Worm (Caenorhabditis elegans): ENCODE results near the gene pigg-1.

Gene pigg-1

DNA sequence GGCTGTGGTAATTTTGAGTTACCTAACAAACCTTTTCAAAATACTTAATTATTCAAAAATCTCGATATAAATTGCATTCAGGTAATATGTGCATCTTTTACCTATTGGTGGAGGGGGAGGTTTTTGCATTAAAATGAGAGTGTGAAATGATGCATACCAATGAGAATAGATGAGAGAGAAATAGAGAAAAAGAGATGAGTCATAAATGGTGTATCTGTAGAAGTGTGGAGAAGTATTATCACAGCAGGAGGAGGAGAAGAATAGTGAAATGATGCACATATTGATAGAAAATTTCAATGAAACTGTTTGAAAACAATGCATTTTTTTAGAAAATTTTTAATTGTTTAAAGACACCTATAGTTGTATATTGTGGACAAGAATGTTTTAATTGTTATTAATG is 40.4 kb upstream of the pigg-1 start:
- TF ChIP-seq ztf-7 (tag; optimal IDR thresholded peaks at IDR 0.05), result no peak
- no peak for TF ChIP-seq Y5F2A.4 (GFP tag; optimal IDR thresholded peaks at IDR 0.05)
- no peak for TF ChIP-seq zip-2 (tag; optimal IDR thresholded peaks at IDR 0.05)
- TF ChIP-seq pha-4 (GFP tag; IDR thresholded peaks at IDR 0.05), result no peak
- TF ChIP-seq pha-4 (tag; optimal IDR thresholded peaks at IDR 0.05), result peak; percentile 65
- no peak for TF ChIP-seq nhr-237 (tag; optimal IDR thresholded peaks at IDR 0.05)
- no peak for TF ChIP-seq zfp-2 (tag; optimal IDR thresholded peaks at IDR 0.05)
- no peak for TF ChIP-seq nhr-25 (tag; optimal IDR thresholded peaks at IDR 0.05; ENCODE audit: borderline replicate concordance, insufficient read depth)
- TF ChIP-seq lsy-2 (tag; optimal IDR thresholded peaks at IDR 0.05), result peak in 1 of 2 experiments; percentile 31
- no peak for TF ChIP-seq ceh-32 (tag; optimal IDR thresholded peaks at IDR 0.05; ENCODE audit: poor library complexity)
- TF ChIP-seq daf-16 (GFP tag; optimal IDR thresholded peaks at IDR 0.05), result no peak
- TF ChIP-seq daf-16 (tag; optimal IDR thresholded peaks at IDR 0.05), result peak; percentile 15
- TF ChIP-seq daf-12 (tag; optimal IDR thresholded peaks at IDR 0.05), result no peak
- TF ChIP-seq mep-1 (tag; optimal IDR thresholded peaks at IDR 0.05), result peak; percentile 26
- no peak for TF ChIP-seq lin-1 (GFP tag; IDR thresholded peaks at IDR 0.05)
- TF ChIP-seq dve-1 (tag; optimal IDR thresholded peaks at IDR 0.05; ENCODE audit: insufficient read depth), result peak; percentile 51
- TF ChIP-seq hif-1 (tag; optimal IDR thresholded peaks at IDR 0.05), result no peak
- TF ChIP-seq php-3 (GFP tag; IDR thresholded peaks at IDR 0.05), result no peak
- TF ChIP-seq nhr-42 (GFP tag; IDR thresholded peaks at IDR 0.05), result no peak
- TF ChIP-seq skn-1 (tag; optimal IDR thresholded peaks at IDR 0.05), result no peak
- no peak for TF ChIP-seq D1046.2 (GFP tag; IDR thresholded peaks at IDR 0.05)
- TF ChIP-seq ceh-28 (tag; optimal IDR thresholded peaks at IDR 0.05), result no peak
- TF ChIP-seq T20F7.1 (GFP tag; optimal IDR thresholded peaks at IDR 0.05), result no peak
- TF ChIP-seq aly-2 (tag; optimal IDR thresholded peaks at IDR 0.05), result no peak
- no peak for TF ChIP-seq mdt-29 (GFP tag; IDR thresholded peaks at IDR 0.05)
- TF ChIP-seq mdl-1 (tag; optimal IDR thresholded peaks at IDR 0.05), result no peak

DNA sequence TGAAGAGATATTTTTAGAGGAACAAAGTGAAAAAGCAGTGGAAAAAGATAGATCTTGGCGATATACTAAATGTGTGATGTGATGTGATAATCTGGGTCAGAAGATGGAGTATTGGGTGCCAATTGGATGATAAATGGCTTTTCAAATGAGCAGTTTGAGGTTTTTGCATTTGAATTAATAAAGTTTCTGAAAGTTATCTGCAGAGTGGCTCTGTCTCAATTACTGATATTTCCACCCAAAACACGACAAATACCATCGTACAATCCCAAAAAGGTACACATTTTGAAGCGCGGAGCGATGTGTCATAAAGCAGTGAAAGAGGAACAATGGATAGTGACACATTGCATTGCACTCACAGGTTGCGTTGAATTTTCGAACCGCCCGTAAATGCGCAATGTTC is 39.5 kb upstream of the pigg-1 start:
- TF ChIP-seq zip-11 (GFP tag; IDR thresholded peaks at IDR 0.05) (no peak), unc-62 (GFP tag; optimal IDR thresholded peaks at IDR 0.05 in 1 of 2) (peak in 1 of 2 experiments; percentile 96), unc-62 (tag; optimal IDR thresholded peaks at IDR 0.05) (no peak), mdl-1 (tag; optimal IDR thresholded peaks at IDR 0.05) (no peak), aha-1 (tag) (peak; percentile 26)

DNA sequence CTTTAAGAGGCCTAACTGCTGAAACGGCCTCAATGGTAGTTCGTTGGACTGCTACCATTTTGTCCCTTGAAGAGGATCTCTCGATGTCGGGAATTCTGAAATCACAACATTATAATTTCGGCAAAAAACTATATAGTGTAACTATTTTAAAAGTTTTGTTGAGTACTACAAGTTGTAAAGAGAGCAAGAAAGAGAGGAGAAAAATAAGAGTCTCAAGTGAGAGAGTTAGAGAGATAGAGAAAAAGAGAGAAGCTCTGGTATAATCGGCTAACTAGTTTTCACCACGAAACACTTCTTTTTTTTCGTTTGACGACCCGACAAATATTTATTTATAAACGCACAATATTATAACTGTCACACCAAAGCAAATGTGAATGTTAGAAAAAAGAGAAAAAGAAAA is 37.5 kb upstream of the pigg-1 start, which contains the start of gene vab-9:
Gene vab-9, minus strand, starts transcription at position 101 of the 400 bp plus-strand sequence.
- no peak for TF ChIP-seq daf-16 (GFP tag; optimal IDR thresholded peaks at IDR 0.05)
- no peak for TF ChIP-seq daf-16 (tag; optimal IDR thresholded peaks at IDR 0.05)
- no peak for TF ChIP-seq ztf-7 (tag; optimal IDR thresholded peaks at IDR 0.05)
- TF ChIP-seq F26F4.8 (GFP tag; conservative IDR thresholded peaks at IDR 0.05), result no peak
- TF ChIP-seq dmd-8 (GFP tag; IDR thresholded peaks at IDR 0.05), result no peak
- no peak for TF ChIP-seq skn-1 (tag; optimal IDR thresholded peaks at IDR 0.05)

DNA sequence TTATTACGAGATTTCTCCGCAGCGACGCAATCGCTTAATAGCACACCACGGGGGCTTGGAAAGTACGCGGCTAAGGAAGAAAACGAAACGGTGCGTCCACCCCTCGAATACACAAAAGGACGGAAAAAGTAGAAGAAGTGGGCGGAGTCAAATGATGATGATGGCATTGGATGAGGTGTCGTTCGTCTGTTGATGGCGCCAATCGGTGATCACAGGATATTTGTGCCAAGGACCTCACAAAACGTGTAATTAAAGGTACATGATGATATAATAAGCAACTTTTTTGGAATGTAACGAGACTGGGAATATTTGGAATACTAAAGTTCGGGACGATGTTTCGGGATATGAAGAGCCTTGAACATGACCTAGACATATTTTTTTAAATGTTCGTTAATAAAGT is 34.3 kb upstream of the pigg-1 start, which contains the start of gene cutl-12:
Gene cutl-12, minus strand, starts transcription at position 101 of the 400 bp plus-strand sequence.
- no peak for TF ChIP-seq ZK337.2 (GFP tag; IDR thresholded peaks at IDR 0.05)
- no peak for TF ChIP-seq ama-1 (optimal IDR thresholded peaks at IDR 0.05)

DNA sequence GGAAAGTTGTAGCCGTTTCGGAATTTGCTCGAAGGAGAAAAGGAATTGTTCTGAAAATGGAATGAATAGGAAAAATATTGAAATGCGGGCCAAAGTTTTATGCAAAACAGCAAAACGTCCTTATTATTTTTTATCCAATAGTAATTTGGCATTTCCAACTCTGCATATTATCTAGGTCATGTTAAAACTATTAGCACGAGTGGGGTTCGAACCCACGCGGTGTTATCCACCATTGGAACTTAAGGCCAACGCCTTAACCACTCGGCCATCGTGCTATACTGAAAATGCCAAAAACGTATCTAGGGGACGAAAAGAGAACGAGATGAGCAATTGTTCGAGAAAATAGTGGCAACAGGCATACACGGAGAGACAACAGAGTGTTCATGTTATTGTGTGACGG is 31.7 kb upstream of the pigg-1 start:
- TF ChIP-seq nhr-237 (tag; optimal IDR thresholded peaks at IDR 0.05) (no peak), lim-7 (GFP tag; IDR thresholded peaks at IDR 0.05) (0 out of 2 replicates have a peak, but pooled peaks have one; percentile 30), arid-1 (GFP tag; conservative IDR thresholded peaks at IDR 0.05) (0 out of 2 replicates have a peak, but pooled peaks have one; percentile 13)

Data from whole organism, L4 larva.